Worm (Caenorhabditis elegans): ENCODE measurements around the gene F02D10.2.
"Not testable (repeated sequence)": the region's sequence is repeated elsewhere in the genome, so short reads cannot be mapped to it uniquely, and the experiment has no call there.

F02D10.2 gene

ce11 chrX:13456442-13456841 lies 7.3 kb downstream of the F02D10.2 start, which contains the start of gene flr-1:
Gene flr-1 (minus strand): TSS chrX:13456542.
- peak; percentile 2 for TF ChIP-seq aha-1 (tag)
- no peak for TF ChIP-seq daf-8 (GFP tag; IDR thresholded peaks at IDR 0.05)
- no peak for TF ChIP-seq snpc-1.2 (GFP tag; IDR thresholded peaks at IDR 0.05)

ce11 chrX:13451578-13451977 lies 12.1 kb downstream of the F02D10.2 start, which contains the start of gene F02D10.6:
Gene F02D10.6 (minus strand): TSS chrX:13451678.
- TF ChIP-seq saeg-2 (GFP tag; IDR thresholded peaks at IDR 0.05) = no peak
- TF ChIP-seq unc-62 (GFP tag; optimal IDR thresholded peaks at IDR 0.05 in 1 of 2) = peak in 1 of 2 experiments; percentile 50
- no peak for TF ChIP-seq unc-62 (tag; optimal IDR thresholded peaks at IDR 0.05)

ce11 chrX:13448665-13449099 lies 15.0 kb downstream of the F02D10.2 start:
- TF ChIP-seq madf-9 (GFP tag; conservative IDR thresholded peaks at IDR 0.05) (peak; percentile 61), F26F4.8 (GFP tag; conservative IDR thresholded peaks at IDR 0.05) (peak; percentile 75), hmg-1.1 (GFP tag; IDR thresholded peaks at IDR 0.05) (peak; percentile 91), ceh-32 (tag; optimal IDR thresholded peaks at IDR 0.05; ENCODE audit: poor library complexity) (peak; percentile 29), Y48G9A.11 (GFP tag; IDR thresholded peaks at IDR 0.05) (peak; percentile 82; the same call in 1 of the 2 replicates), zfp-3 (GFP tag; conservative IDR thresholded peaks at IDR 0.05) (peak; percentile 73), nhr-42 (GFP tag; IDR thresholded peaks at IDR 0.05) (0 out of 2 replicates have a peak, but pooled peaks have one; percentile 62), snpc-1.2 (GFP tag; IDR thresholded peaks at IDR 0.05) (peak; percentile 82), dmd-9 (GFP tag; IDR thresholded peaks at IDR 0.05) (peak; percentile 70), saeg-2 (GFP tag; IDR thresholded peaks at IDR 0.05) (peak; percentile 83), F49E8.2 (tag; optimal IDR thresholded peaks at IDR 0.05; ENCODE audit: borderline replicate concordance) (peak; percentile 45), ctbp-1 (GFP tag; IDR thresholded peaks at IDR 0.05) (peak; percentile 88; the same call in 1 of the 2 replicates), aha-1 (tag) (peak; percentile 75), T20F7.1 (GFP tag; optimal IDR thresholded peaks at IDR 0.05) (peak; percentile 62), duxl-1 (tag; optimal IDR thresholded peaks at IDR 0.05; ENCODE audit: poor library complexity) (peak; percentile 78), mxl-3 (GFP tag; optimal IDR thresholded peaks at IDR 0.05) (peak; percentile 75), zip-2 (tag; optimal IDR thresholded peaks at IDR 0.05) (peak; percentile 69), F37D6.2 (tag; optimal IDR thresholded peaks at IDR 0.05) (peak; percentile 34), D1046.2 (GFP tag; IDR thresholded peaks at IDR 0.05) (peak; percentile 79; the same call in 1 of the 2 replicates), F44E2.7 (GFP tag; IDR thresholded peaks at IDR 0.05) (0 out of 2 replicates have a peak, but pooled peaks have one; percentile 68), nhr-11 (tag; optimal IDR thresholded peaks at IDR 0.05) (peak; percentile 38), nhr-48 (tag; optimal IDR thresholded peaks at IDR 0.05) (peak; percentile 82), jun-1 (tag; optimal IDR thresholded peaks at IDR 0.05) (peak; percentile 14), mxl-2 (GFP tag; conservative IDR thresholded peaks at IDR 0.05) (peak; percentile 43; the same call in 1 of the 2 replicates), sdz-12 (GFP tag; optimal IDR thresholded peaks at IDR 0.05) (peak; percentile 12), dpl-1 (GFP tag; optimal IDR thresholded peaks at IDR 0.05) (peak; percentile 29), ceh-44 (GFP tag; IDR thresholded peaks at IDR 0.05) (peak; percentile 33; the same call in 1 of the 2 replicates), lin-29 (GFP tag; IDR thresholded peaks at IDR 0.05) (0 out of 2 replicates have a peak, but pooled peaks have one; percentile 55), pha-4 (GFP tag; IDR thresholded peaks at IDR 0.05) (peak; percentile 83; the same call in 1 of the 2 replicates), lin-13 (GFP tag; optimal IDR thresholded peaks at IDR 0.05) (peak; percentile 78), ceh-20 (GFP tag; IDR thresholded peaks at IDR 0.05) (peak; percentile 83; the same call in 1 of the 2 replicates), mdl-1 (tag; optimal IDR thresholded peaks at IDR 0.05) (peak in 1 of 2 experiments; percentile 70), Y5F2A.4 (GFP tag; optimal IDR thresholded peaks at IDR 0.05) (peak; percentile 64), Y105C5A.15 (GFP tag; IDR thresholded peaks at IDR 0.05) (0 out of 2 replicates have a peak, but pooled peaks have one; percentile 71), hlh-11 (tag; optimal IDR thresholded peaks at IDR 0.05) (peak; percentile 83), dmd-8 (GFP tag; IDR thresholded peaks at IDR 0.05) (peak; percentile 90; the same call in 1 of the 2 replicates), hlh-30 (tag; optimal IDR thresholded peaks at IDR 0.05; ENCODE audit: insufficient read depth) (peak; percentile 88), nhr-77 (tag; optimal IDR thresholded peaks at IDR 0.05) (peak; percentile 58), php-3 (GFP tag; IDR thresholded peaks at IDR 0.05) (peak; percentile 71), gei-8 (GFP tag; optimal IDR thresholded peaks at IDR 0.05) (peak; percentile 63), lin-1 (GFP tag; IDR thresholded peaks at IDR 0.05) (peak; percentile 48; the same call in 1 of the 2 replicates)
- not testable (repeated sequence) for TF ChIP-seq pha-4 (tag; optimal IDR thresholded peaks at IDR 0.05)

All from whole organism, L4 larva.